Worm (Caenorhabditis elegans) whole organism, L1 larva: ENCODE measurements around the gene hrpa-2.

ENCODE experiments used
- aly-2 ChIP-seq: fragments of 150-350 bp; optimal IDR thresholded peaks from 2 replicates; lab custom pipeline; 2014; ENCODE audit warnings: missing biosample characterization, missing genetic modification characterization
- ceh-82 ChIP-seq, 3 experiments: fragments of 150-350 bp in 1 of 3; sonication (generic microtip) in 2 of 3; optimal IDR thresholded peaks; 2 replicates each; lab custom pipeline; 2014 to 2017; ENCODE audit warnings: missing biosample characterization in 3 of 3, missing genetic modification characterization in 3 of 3
- elt-3 ChIP-seq, 6 experiments: fragments of 150-350 bp in 1 of 6; sonication (generic microtip); optimal IDR thresholded peaks; 2 replicates each; lab custom pipeline; 2017 to 2018; ENCODE audit warnings: missing biosample characterization in 6 of 6, missing genetic modification characterization in 6 of 6, inconsistent platforms in 1 of 6
- lin-14 ChIP-seq: fragments of 200-800 bp; sonication (Bioruptor generic); optimal IDR thresholded peaks from 2 replicates; lab custom pipeline; 2018; ENCODE audit warnings: mild to moderate bottlenecking, missing genetic modification characterization, moderate library complexity, missing compliant biosample characterization
- lin-15B ChIP-seq: fragments of 150-350 bp; sonication (generic microtip); optimal IDR thresholded peaks from 3 replicates; lab custom pipeline; 2014; ENCODE audit warnings: missing biosample characterization, missing genetic modification characterization
- lin-39 ChIP-seq: fragments of 150-350 bp; optimal IDR thresholded peaks from 2 replicates; lab custom pipeline; 2014; ENCODE audit warnings: missing biosample characterization, missing genetic modification reagents, missing genetic modification characterization
- nhr-11 ChIP-seq: fragments of 150-350 bp; optimal IDR thresholded peaks from 2 replicates; lab custom pipeline; 2014; ENCODE audit warnings: missing biosample characterization, missing genetic modification characterization
- nhr-20 ChIP-seq: sonication (generic microtip); optimal IDR thresholded peaks from 2 replicates; lab custom pipeline; 2016; ENCODE audit warnings: mild to moderate bottlenecking, missing genetic modification characterization, missing compliant biosample characterization
- nhr-237 ChIP-seq: fragments of 150-350 bp; optimal IDR thresholded peaks from 2 replicates; lab custom pipeline; 2014; ENCODE audit warnings: missing biosample characterization, missing genetic modification characterization
- nhr-76 ChIP-seq: sonication (generic microtip); optimal IDR thresholded peaks from 2 replicates; lab custom pipeline; 2017; ENCODE audit warnings: missing biosample characterization, missing genetic modification characterization
- rnt-1 ChIP-seq: sonication (generic microtip); optimal IDR thresholded peaks from 2 replicates; lab custom pipeline; 2016; ENCODE audit warnings: mild to moderate bottlenecking, missing genetic modification characterization, moderate library complexity, missing compliant biosample characterization
- unc-130 ChIP-seq: fragments of 150-350 bp; optimal IDR thresholded peaks from 2 replicates; lab custom pipeline; 2017; ENCODE audit warnings: missing biosample characterization, missing genetic modification characterization, inconsistent platforms
- ztf-4 ChIP-seq: fragments of 150-350 bp; optimal IDR thresholded peaks from 2 replicates; lab custom pipeline; 2014; ENCODE audit warnings: missing biosample characterization, missing genetic modification characterization

- TF ChIP-seq unc-130 (tag; lab: Kevin White, UChicago) (no peak), lin-15B (tag; lab: Kevin White, UChicago) (no peak), elt-3 (tag; optimal IDR thresholded peaks at IDR 0.05; lab: Kevin White, UChicago) (no peak), ceh-82 (tag; optimal IDR thresholded peaks at IDR 0.05; lab: Kevin White, UChicago) (no peak), lin-14 (GFP tag; lab: Kevin White, UChicago) (peak; percentile 43), nhr-20 (tag; lab: Kevin White, UChicago) (no peak), lin-39 (tag; lab: Kevin White, UChicago) (no peak), rnt-1 (tag; lab: Kevin White, UChicago) (peak; percentile 22), aly-2 (tag; lab: Kevin White, UChicago) (no peak), nhr-76 (tag; lab: Kevin White, UChicago) (no peak), nhr-237 (no peak), ztf-4 (no peak), nhr-11 (tag; lab: Kevin White, UChicago) (no peak)
Measured at ce11 chrX:5197440-5197839, 18.7 kb upstream of the hrpa-2 start.
